Worm (Caenorhabditis elegans): ENCODE results near the gene bus-2.

DNA sequence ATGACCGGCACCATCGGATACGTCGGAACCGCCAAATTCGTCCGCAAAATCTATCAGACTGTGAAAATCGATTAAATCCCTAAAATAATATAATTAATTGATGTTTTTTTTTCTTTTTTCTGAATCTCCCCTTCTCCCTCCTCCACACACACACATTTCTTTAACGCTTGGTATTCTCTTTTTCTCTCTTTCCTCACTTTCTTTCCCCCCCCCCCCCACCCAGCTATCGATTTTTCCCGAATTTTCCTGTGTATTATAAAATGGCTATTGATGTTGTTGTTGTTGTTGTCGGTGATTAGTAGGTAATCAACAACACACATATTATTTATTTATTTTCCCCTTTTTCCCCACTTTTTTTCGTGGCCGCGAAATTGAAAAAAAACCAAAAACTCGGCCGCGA, 51.5 kb downstream of the bus-2 start:
- TF ChIP-seq lsy-2 (tag; optimal IDR thresholded peaks at IDR 0.05) (no peak), nhr-76 (tag; optimal IDR thresholded peaks at IDR 0.05) (no peak), lin-15B (tag; optimal IDR thresholded peaks at IDR 0.05) (no peak), unc-130 (GFP tag; optimal IDR thresholded peaks at IDR 0.05) (no peak), nhr-77 (tag; optimal IDR thresholded peaks at IDR 0.05) (no peak), dmd-8 (GFP tag; IDR thresholded peaks at IDR 0.05) (no peak), pha-4 (GFP tag; IDR thresholded peaks at IDR 0.05) (no peak), pha-4 (tag; optimal IDR thresholded peaks at IDR 0.05) (no peak), attf-4 (tag; optimal IDR thresholded peaks at IDR 0.05) (no peak), nhr-237 (tag; optimal IDR thresholded peaks at IDR 0.05) (no peak), unc-39 (tag; optimal IDR thresholded peaks at IDR 0.05) (no peak), ceh-82 (tag; optimal IDR thresholded peaks at IDR 0.05) (no peak), aly-2 (tag; optimal IDR thresholded peaks at IDR 0.05) (no peak), R02D3.7 (tag; optimal IDR thresholded peaks at IDR 0.05) (no peak), mep-1 (tag; optimal IDR thresholded peaks at IDR 0.05) (no peak)
